Worm (Caenorhabditis elegans) whole organism, L1 larva: ENCODE measurements around the gene srsx-13.
A peak's percentile ranks its signal among the peaks of the same experiment; 100 is the strongest.

Source experiments
- aha-1 ChIP-seq: fragments of 150-350 bp; optimal IDR thresholded peaks from 2 replicates; lab custom pipeline; 2014; ENCODE audit warnings: missing biosample characterization, missing genetic modification characterization
- elt-2 ChIP-seq: sonication (generic microtip); optimal IDR thresholded peaks from 2 replicates; lab custom pipeline; 2016; ENCODE audit warnings: missing genetic modification characterization, mild to moderate bottlenecking, inconsistent platforms, missing compliant biosample characterization, missing genetic modification reagents
- lin-15B ChIP-seq: fragments of 150-350 bp; sonication (generic microtip); optimal IDR thresholded peaks from 3 replicates; lab custom pipeline; 2014; ENCODE audit warnings: missing biosample characterization, missing genetic modification characterization
- lin-39 ChIP-seq: fragments of 150-350 bp; optimal IDR thresholded peaks from 2 replicates; lab custom pipeline; 2014; ENCODE audit warnings: missing biosample characterization, missing genetic modification reagents, missing genetic modification characterization
- lir-3 ChIP-seq: sonication (generic microtip); optimal IDR thresholded peaks from 2 replicates; lab custom pipeline; 2016; ENCODE audit warnings: mild to moderate bottlenecking, missing genetic modification characterization, moderate library complexity, missing compliant biosample characterization; ENCODE audit not compliant: poor library complexity
- lsy-2 ChIP-seq, 2 experiments: fragments of 150-350 bp; optimal IDR thresholded peaks; 2 replicates each; lab custom pipeline; 2014; ENCODE audit warnings: missing biosample characterization in 2 of 2, missing genetic modification characterization in 2 of 2
- mep-1 ChIP-seq: fragments of 150-350 bp; optimal IDR thresholded peaks from 2 replicates; lab custom pipeline; 2014; ENCODE audit warnings: missing biosample characterization, missing genetic modification characterization
- nhr-90 ChIP-seq: sonication (generic microtip); optimal IDR thresholded peaks from 2 replicates; lab custom pipeline; 2016; ENCODE audit warnings: mild to moderate bottlenecking, missing genetic modification characterization, missing compliant biosample characterization; ENCODE audit not compliant: poor library complexity
- sup-37 ChIP-seq: fragments of 200-800 bp; sonication (Bioruptor generic); optimal IDR thresholded peaks from 2 replicates; lab custom pipeline; 2018; ENCODE audit warnings: mild to moderate bottlenecking, missing genetic modification characterization, missing compliant biosample characterization
- tbx-2 ChIP-seq: sonication (generic microtip); optimal IDR thresholded peaks from 2 replicates; lab custom pipeline; 2016; ENCODE audit warnings: missing genetic modification characterization, missing compliant biosample characterization
- unc-98 ChIP-seq: fragments of 200-800 bp; sonication (Bioruptor generic); IDR thresholded peaks from 2 replicates; pipeline ENCODE4 v1.3.6; 2022; ENCODE audit warnings: missing genetic modification characterization, missing compliant biosample characterization
- ztf-11 ChIP-seq, 2 experiments: sonication (generic microtip); optimal IDR thresholded peaks; 2 replicates each; lab custom pipeline; 2016 to 2017; ENCODE audit warnings: missing genetic modification characterization in 2 of 2, missing biosample characterization in 1 of 2, missing compliant biosample characterization in 1 of 2

DNA sequence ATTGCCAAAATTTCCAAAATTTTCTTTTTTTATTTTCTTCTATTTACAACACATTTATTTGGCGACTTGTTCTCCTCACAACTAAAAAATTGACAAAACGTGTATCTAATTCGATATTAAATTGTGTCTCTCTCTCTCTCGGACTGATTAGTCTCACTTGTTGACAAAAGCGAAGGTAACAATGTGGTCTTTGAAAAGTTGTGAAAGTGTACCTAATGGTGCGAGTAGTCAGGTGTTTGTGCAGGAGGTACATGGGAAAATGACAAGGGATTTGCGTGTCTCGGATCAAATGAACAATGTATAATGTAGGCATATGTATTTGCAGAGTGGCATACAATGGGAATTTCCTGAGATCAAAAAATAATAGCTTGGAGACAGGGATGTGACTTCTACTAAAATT is 13.5 kb downstream of the srsx-13 start:
- TF ChIP-seq nhr-90 (no peak), unc-98 (GFP tag; lab: Robert Waterston, UW) (no peak), lin-39 (tag; lab: Kevin White, UChicago) (no peak), lir-3 (tag; lab: Kevin White, UChicago) (no peak), aha-1 (no peak), mep-1 (tag; lab: Kevin White, UChicago) (no peak), sup-37 (no peak), lsy-2 (tag; optimal IDR thresholded peaks at IDR 0.05; lab: Kevin White, UChicago) (no peak), elt-2 (peak; percentile 14), ztf-11 (tag; optimal IDR thresholded peaks at IDR 0.05; lab: Kevin White, UChicago) (no peak), lin-15B (tag; lab: Kevin White, UChicago) (no peak), tbx-2 (tag; lab: Kevin White, UChicago) (no peak)
